Fruit fly (Drosophila melanogaster): ENCODE data around the gene Zasp66.

DNA sequence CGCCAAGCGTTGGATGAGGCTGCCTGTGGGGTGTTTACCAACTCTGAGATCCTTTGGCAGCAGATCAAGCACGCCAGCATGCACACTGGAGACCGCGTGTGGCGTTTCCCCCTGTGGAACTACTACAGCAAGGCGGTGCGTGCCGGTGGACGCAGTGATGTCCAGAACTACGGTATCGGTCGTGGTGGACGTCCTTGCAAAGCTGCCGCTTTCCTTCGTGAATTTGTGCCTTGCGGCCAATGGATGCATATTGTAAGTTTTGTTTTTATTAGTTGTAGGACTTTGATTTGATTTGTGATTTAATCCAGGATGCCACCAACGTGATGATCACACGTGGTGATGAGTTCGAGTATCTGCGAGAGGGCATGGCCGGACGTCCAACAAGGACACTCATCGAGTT is 2.7 kb upstream of the Zasp66 start:
- TF ChIP-seq EcR (GFP tag; optimal IDR thresholded peaks at IDR 0.05) (no peak), Dll (optimal IDR thresholded peaks at IDR 0.05) (no peak), pan (optimal IDR thresholded peaks at IDR 0.05) (no peak)
